Worm (Caenorhabditis elegans) whole organism, late embryonic: Measurements from ENCODE around the gene fbxb-19.

Experiments used
- C08G9.2 ChIP-seq: sonication (generic microtip); optimal IDR thresholded peaks from 2 replicates; lab custom pipeline; 2016; ENCODE audit warnings: mild to moderate bottlenecking, missing genetic modification characterization, moderate library complexity, missing compliant biosample characterization
- K09A11.1 ChIP-seq: sonication (generic microtip); optimal IDR thresholded peaks from 2 replicates; lab custom pipeline; 2017; ENCODE audit warnings: antibody characterized with exemption, mild to moderate bottlenecking, missing genetic modification characterization, missing compliant biosample characterization; ENCODE audit not compliant: insufficient read depth
- ama-1 ChIP-seq: fragments of 150-350 bp; optimal IDR thresholded peaks from 2 replicates; lab custom pipeline; 2014
- dmd-4 ChIP-seq: sonication (generic microtip); optimal IDR thresholded peaks from 2 replicates; lab custom pipeline; 2016; ENCODE audit warnings: borderline replicate concordance, missing genetic modification characterization, missing compliant biosample characterization
- hlh-13 ChIP-seq: fragments of 200-800 bp; sonication (Bioruptor generic); optimal IDR thresholded peaks from 2 replicates; lab custom pipeline; 2018; ENCODE audit warnings: mild to moderate bottlenecking, missing genetic modification characterization, missing compliant biosample characterization
- hlh-15 ChIP-seq: sonication (generic microtip); optimal IDR thresholded peaks from 2 replicates; lab custom pipeline; 2016; ENCODE audit warnings: missing genetic modification characterization, missing compliant biosample characterization
- hlh-8 ChIP-seq: sonication (generic microtip); optimal IDR thresholded peaks from 2 replicates; lab custom pipeline; 2016; ENCODE audit warnings: missing genotype, missing genetic modification characterization, missing compliant biosample characterization
- nfya-1 ChIP-seq: sonication (generic microtip); optimal IDR thresholded peaks from 2 replicates; lab custom pipeline; 2017; ENCODE audit warnings: missing genetic modification characterization, mild to moderate bottlenecking, missing compliant biosample characterization, antibody characterized with exemption, moderate library complexity
- nhr-11 ChIP-seq: fragments of 150-350 bp; optimal IDR thresholded peaks from 2 replicates; lab custom pipeline; 2014; ENCODE audit warnings: missing biosample characterization, missing genetic modification characterization
- pag-3 ChIP-seq: sonication (generic microtip); optimal IDR thresholded peaks from 2 replicates; lab custom pipeline; 2016; ENCODE audit warnings: missing compliant biosample characterization, missing genetic modification characterization, borderline replicate concordance
- pqm-1 ChIP-seq: sonication (generic microtip); optimal IDR thresholded peaks from 2 replicates; lab custom pipeline; 2016; ENCODE audit warnings: missing genetic modification characterization, missing compliant biosample characterization
- tbx-2 ChIP-seq: sonication (generic microtip); optimal IDR thresholded peaks from 2 replicates; lab custom pipeline; 2016; ENCODE audit warnings: missing genetic modification characterization, missing compliant biosample characterization

ce11 chrII:1703363-1703762 lies 14.4 kb upstream of the fbxb-19 start, which contains the start of gene fbxb-47:
- no peak for TF ChIP-seq dmd-4
- TF ChIP-seq hlh-15 (tag; lab: Kevin White, UChicago), result no peak
- TF ChIP-seq hlh-8 (tag; lab: Kevin White, UChicago), result no peak
- no peak for TF ChIP-seq K09A11.1
- TF ChIP-seq ama-1 (lab: Kevin White, UChicago), result no peak
- no peak for TF ChIP-seq tbx-2
- TF ChIP-seq hlh-13 (GFP tag; lab: Kevin White, UChicago), result no peak
- TF ChIP-seq nfya-1 (tag; lab: Kevin White, UChicago), result no peak
- TF ChIP-seq pqm-1 (tag; lab: Kevin White, UChicago), result no peak
- TF ChIP-seq nhr-11 (tag; lab: Kevin White, UChicago), result no peak
- TF ChIP-seq C08G9.2 (tag; lab: Kevin White, UChicago), result no peak
- TF ChIP-seq pag-3 (tag; lab: Kevin White, UChicago), result no peak
